Worm (Caenorhabditis elegans) whole organism, mixed stage, embryonic: ENCODE data around the gene mam-7.

Source experiments
- ceh-83 ChIP-seq: fragments of 200-800 bp; sonication (Bioruptor generic); optimal IDR thresholded peaks from 2 replicates; lab custom pipeline; 2018; ENCODE audit warnings: mild to moderate bottlenecking, missing genetic modification characterization, missing compliant biosample characterization
- drap-1 ChIP-seq: fragments of 200-800 bp; sonication (Bioruptor generic); optimal IDR thresholded peaks from 3 replicates; lab custom pipeline; 2018; ENCODE audit warnings: mild to moderate bottlenecking, missing genetic modification characterization, missing compliant biosample characterization
- elt-1 ChIP-seq: sonication (generic microtip); optimal IDR thresholded peaks from 2 replicates; lab custom pipeline; 2017; ENCODE audit warnings: missing genetic modification characterization, mild to moderate bottlenecking, missing compliant biosample characterization, antibody characterized with exemption, moderate library complexity, borderline replicate concordance; ENCODE audit not compliant: insufficient read depth
- ham-2 ChIP-seq: fragments of 200-800 bp; sonication (Bioruptor generic); optimal IDR thresholded peaks from 2 replicates; lab custom pipeline; 2018; ENCODE audit warnings: mild to moderate bottlenecking, missing genetic modification characterization, missing compliant biosample characterization
- hlh-1 ChIP-seq: fragments of 150-350 bp; optimal IDR thresholded peaks from 2 replicates; lab custom pipeline; 2014; ENCODE audit warnings: missing biosample characterization, missing genetic modification reagents, missing genetic modification characterization
- lin-13 ChIP-seq: fragments of 150-350 bp; optimal IDR thresholded peaks from 2 replicates; lab custom pipeline; 2014; ENCODE audit warnings: missing biosample characterization, missing genetic modification characterization
- lin-32 ChIP-seq: fragments of 200-800 bp; sonication (Bioruptor generic); optimal IDR thresholded peaks from 2 replicates; lab custom pipeline; 2018; ENCODE audit warnings: mild to moderate bottlenecking, missing genetic modification characterization, missing compliant biosample characterization
- mab-5 ChIP-seq: fragments of 150-350 bp; optimal IDR thresholded peaks from 2 replicates; lab custom pipeline; 2014; ENCODE audit warnings: missing biosample characterization, missing genetic modification characterization
- snpc-4 ChIP-seq: fragments of 150-350 bp; optimal IDR thresholded peaks from 2 replicates; lab custom pipeline; 2014; ENCODE audit warnings: missing biosample characterization, missing genetic modification characterization
- unc-120 ChIP-seq: sonication (generic microtip); optimal IDR thresholded peaks from 2 replicates; lab custom pipeline; 2017; ENCODE audit warnings: missing genetic modification characterization, missing compliant biosample characterization; ENCODE audit not compliant: poor library complexity, severe bottlenecking
- unc-62 ChIP-seq: fragments of 150-350 bp; optimal IDR thresholded peaks from 2 replicates; lab custom pipeline; 2014; ENCODE audit warnings: missing biosample characterization, missing genetic modification reagents, missing genetic modification characterization

DNA sequence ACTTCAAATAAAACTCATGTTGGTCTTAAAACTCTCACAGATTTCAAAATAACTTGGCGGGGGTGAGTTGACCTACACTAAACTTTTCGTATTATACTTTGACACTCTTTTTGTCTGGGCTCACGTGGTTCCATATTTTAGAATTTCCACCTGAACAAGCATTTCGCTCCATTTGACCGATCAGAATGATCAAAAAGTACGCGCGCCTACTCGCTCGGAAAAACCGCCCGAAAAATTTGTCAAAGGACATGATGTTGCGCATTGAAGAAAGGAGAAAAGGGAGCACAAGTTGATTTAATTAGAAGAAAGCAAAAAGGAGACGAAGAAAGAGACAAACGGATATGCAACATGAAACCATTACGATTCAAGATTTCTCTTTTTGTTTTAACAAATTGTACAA lies 6.6 kb upstream of the mam-7 start:
- TF ChIP-seq lin-13 (tag; lab: Kevin White, UChicago) (no peak), lin-32 (GFP tag; lab: Kevin White, UChicago) (no peak), mab-5 (tag; lab: Kevin White, UChicago) (no peak), snpc-4 (tag; lab: Kevin White, UChicago) (no peak), hlh-1 (tag; lab: Kevin White, UChicago) (no peak), unc-62 (GFP tag; lab: Kevin White, UChicago) (no peak), unc-120 (tag; lab: Kevin White, UChicago) (no peak), elt-1 (tag; lab: Kevin White, UChicago) (no peak), ham-2 (GFP tag; lab: Kevin White, UChicago) (no peak), drap-1 (GFP tag; lab: Kevin White, UChicago) (no peak), ceh-83 (GFP tag; lab: Kevin White, UChicago) (no peak)
